Worm (Caenorhabditis elegans) whole organism, early embryonic: ENCODE measurements around the gene M6.11.

Experiments
- B0310.2 ChIP-seq: sonication (generic microtip); optimal IDR thresholded peaks from 2 replicates; lab custom pipeline; 2016; ENCODE audit warnings: mild to moderate bottlenecking, missing genetic modification characterization, missing compliant biosample characterization
- F13C5.2 ChIP-seq: sonication (generic microtip); optimal IDR thresholded peaks from 2 replicates; lab custom pipeline; 2017; ENCODE audit warnings: mild to moderate bottlenecking, missing genetic modification characterization, inconsistent platforms, missing compliant biosample characterization
- aly-1 ChIP-seq: sonication (generic microtip); optimal IDR thresholded peaks from 2 replicates; lab custom pipeline; 2016; ENCODE audit warnings: missing genetic modification characterization, missing compliant biosample characterization
- ama-1 ChIP-seq: fragments of 150-350 bp; optimal IDR thresholded peaks from 2 replicates; lab custom pipeline; 2014
- ceh-13 ChIP-seq: fragments of 200-800 bp; sonication (Bioruptor generic); optimal IDR thresholded peaks from 2 replicates; lab custom pipeline; 2018; ENCODE audit warnings: mild to moderate bottlenecking, missing genetic modification characterization, missing compliant biosample characterization
- ceh-36 ChIP-seq: sonication (generic microtip); optimal IDR thresholded peaks from 2 replicates; lab custom pipeline; 2016; ENCODE audit warnings: missing genetic modification characterization, inconsistent platforms, missing compliant biosample characterization
- ets-7 ChIP-seq: sonication (generic microtip); optimal IDR thresholded peaks from 2 replicates; lab custom pipeline; 2016; ENCODE audit warnings: missing genotype, missing genetic modification characterization, missing compliant biosample characterization
- flt-1 ChIP-seq: fragments of 200-800 bp; sonication (Bioruptor generic); IDR thresholded peaks from 2 replicates; pipeline ENCODE4 v1.3.6; 2022; ENCODE audit warnings: missing genetic modification characterization, missing compliant biosample characterization
- hmbx-1 ChIP-seq: sonication (generic microtip); optimal IDR thresholded peaks from 2 replicates; lab custom pipeline; 2016; ENCODE audit warnings: mild to moderate bottlenecking, missing genetic modification characterization, missing compliant biosample characterization
- hnd-1 ChIP-seq: sonication (generic microtip); optimal IDR thresholded peaks from 2 replicates; lab custom pipeline; 2016; ENCODE audit warnings: missing genetic modification characterization, missing compliant biosample characterization
- tbx-11 ChIP-seq: fragments of 200-800 bp; sonication (Bioruptor generic); IDR thresholded peaks from 2 replicates; pipeline ENCODE4 v1.3.6; 2022; ENCODE audit warnings: missing genetic modification characterization, missing compliant biosample characterization
- tra-4 ChIP-seq: sonication (generic microtip); optimal IDR thresholded peaks from 2 replicates; lab custom pipeline; 2017; ENCODE audit warnings: missing genetic modification characterization, missing compliant biosample characterization

ce11 chrX:671807-672206, 30.5 kb upstream of the M6.11 start, which contains the start of gene lgc-32:
- TF ChIP-seq flt-1 (GFP tag; lab: Robert Waterston, UW) (no peak), B0310.2 (no peak), hnd-1 (tag; lab: Kevin White, UChicago) (no peak), ets-7 (tag; lab: Kevin White, UChicago) (no peak), ama-1 (lab: Kevin White, UChicago) (no peak), tbx-11 (no peak), aly-1 (tag; lab: Kevin White, UChicago) (no peak), hmbx-1 (tag; lab: Kevin White, UChicago) (no peak), ceh-36 (no peak), F13C5.2 (no peak), tra-4 (tag; lab: Kevin White, UChicago) (no peak), ceh-13 (GFP tag; lab: Kevin White, UChicago) (no peak)
